Worm (Caenorhabditis elegans) whole organism, L3 larva: ENCODE data around the gene frpr-9.
A peak's percentile ranks its signal among the peaks of the same experiment; 100 is the strongest.

Experiments used
- ZK546.5 ChIP-seq: sonication (generic microtip); optimal IDR thresholded peaks from 2 replicates; lab custom pipeline; 2017; ENCODE audit warnings: missing biosample characterization, missing genetic modification characterization
- aly-2 ChIP-seq: fragments of 150-350 bp; optimal IDR thresholded peaks from 2 replicates; lab custom pipeline; 2014; ENCODE audit warnings: missing biosample characterization, missing genetic modification characterization
- ama-1 ChIP-seq: fragments of 150-350 bp; optimal IDR thresholded peaks from 2 replicates; lab custom pipeline; 2018
- ceh-16 ChIP-seq: sonication (generic microtip); optimal IDR thresholded peaks from 2 replicates; lab custom pipeline; 2017; ENCODE audit warnings: missing biosample characterization, missing genetic modification characterization
- ceh-28 ChIP-seq: fragments of 150-350 bp; optimal IDR thresholded peaks from 2 replicates; lab custom pipeline; 2014; ENCODE audit warnings: missing biosample characterization, missing genetic modification reagents, missing genetic modification characterization
- ceh-82 ChIP-seq: fragments of 150-350 bp; optimal IDR thresholded peaks from 2 replicates; lab custom pipeline; 2014; ENCODE audit warnings: missing biosample characterization, missing genetic modification characterization
- ceh-9 ChIP-seq: sonication (generic microtip); optimal IDR thresholded peaks from 2 replicates; lab custom pipeline; 2018; ENCODE audit warnings: missing biosample characterization, missing genetic modification characterization
- daf-12 ChIP-seq: fragments of 150-350 bp; optimal IDR thresholded peaks from 2 replicates; lab custom pipeline; 2014; ENCODE audit warnings: missing biosample characterization, missing genetic modification reagents, missing genetic modification characterization
- egl-27 ChIP-seq: sonication (generic microtip); optimal IDR thresholded peaks from 4 replicates; lab custom pipeline; 2017; ENCODE audit warnings: missing biosample characterization, missing genetic modification reagents, missing genetic modification characterization
- egl-5 ChIP-seq: fragments of 150-350 bp; optimal IDR thresholded peaks from 2 replicates; lab custom pipeline; 2017; ENCODE audit warnings: missing biosample characterization, missing genetic modification reagents, missing genetic modification characterization, inconsistent platforms
- elt-1 ChIP-seq: fragments of 150-350 bp; optimal IDR thresholded peaks from 2 replicates; lab custom pipeline; 2014; ENCODE audit warnings: missing biosample characterization, missing genetic modification characterization
- elt-2 ChIP-seq: sonication (generic microtip); optimal IDR thresholded peaks from 2 replicates; lab custom pipeline; 2016; ENCODE audit warnings: missing genetic modification reagents, mild to moderate bottlenecking, missing genetic modification characterization, missing compliant biosample characterization
- elt-3 ChIP-seq, 3 experiments: fragments of 150-350 bp in 1 of 3; sonication (generic microtip) in 2 of 3; optimal IDR thresholded peaks; 2 replicates in 2 of 3; 4 replicates in 1 of 3; lab custom pipeline; 2014 to 2017; ENCODE audit warnings: missing biosample characterization in 3 of 3, missing genetic modification characterization in 3 of 3
- eor-1 ChIP-seq, 2 experiments: fragments of 150-350 bp; optimal IDR thresholded peaks; 2 replicates each; lab custom pipeline; 2014 to 2018; ENCODE audit warnings: missing biosample characterization in 2 of 2, missing genetic modification characterization in 2 of 2
- fkh-10 ChIP-seq: sonication (generic microtip); optimal IDR thresholded peaks from 2 replicates; lab custom pipeline; 2017; ENCODE audit warnings: missing biosample characterization, missing genetic modification reagents, missing genetic modification characterization
- fkh-2 ChIP-seq: fragments of 150-350 bp; optimal IDR thresholded peaks from 2 replicates; lab custom pipeline; 2014; ENCODE audit warnings: missing biosample characterization, missing genetic modification reagents, missing genetic modification characterization
- fos-1 ChIP-seq: fragments of 150-350 bp; optimal IDR thresholded peaks from 2 replicates; lab custom pipeline; 2014; ENCODE audit warnings: missing biosample characterization, missing genetic modification characterization
- hmg-11 ChIP-seq: sonication (generic microtip); optimal IDR thresholded peaks from 2 replicates; lab custom pipeline; 2016; ENCODE audit warnings: missing genetic modification characterization, missing compliant biosample characterization
- jun-1 ChIP-seq: fragments of 150-350 bp; optimal IDR thresholded peaks from 2 replicates; lab custom pipeline; 2014; ENCODE audit warnings: missing biosample characterization, missing genetic modification reagents, missing genetic modification characterization
- lin-15B ChIP-seq: fragments of 150-350 bp; optimal IDR thresholded peaks from 2 replicates; lab custom pipeline; 2014; ENCODE audit warnings: missing biosample characterization, missing genetic modification characterization
- lsy-12 ChIP-seq: sonication (generic microtip); optimal IDR thresholded peaks from 2 replicates; lab custom pipeline; 2016; ENCODE audit warnings: mild to moderate bottlenecking, missing genetic modification characterization, missing compliant biosample characterization
- mdl-1 ChIP-seq: fragments of 150-350 bp; optimal IDR thresholded peaks from 2 replicates; lab custom pipeline; 2014; ENCODE audit warnings: missing biosample characterization, missing genetic modification characterization
- mml-1 ChIP-seq: fragments of 150-350 bp; sonication (generic microtip); optimal IDR thresholded peaks from 3 replicates; lab custom pipeline; 2014; ENCODE audit warnings: missing biosample characterization, missing genetic modification characterization
- nfya-1 ChIP-seq: sonication (generic microtip); optimal IDR thresholded peaks from 2 replicates; lab custom pipeline; 2017; ENCODE audit warnings: missing genetic modification characterization, mild to moderate bottlenecking, missing compliant biosample characterization, antibody characterized with exemption, moderate library complexity; ENCODE audit not compliant: insufficient read depth
- nhr-11 ChIP-seq: fragments of 150-350 bp; optimal IDR thresholded peaks from 2 replicates; lab custom pipeline; 2014; ENCODE audit warnings: missing biosample characterization, missing genetic modification characterization
- nhr-12 ChIP-seq: fragments of 150-350 bp; optimal IDR thresholded peaks from 2 replicates; lab custom pipeline; 2014; ENCODE audit warnings: missing biosample characterization, missing genetic modification characterization
- nhr-23 ChIP-seq: fragments of 150-350 bp; optimal IDR thresholded peaks from 2 replicates; lab custom pipeline; 2014; ENCODE audit warnings: missing biosample characterization, missing genetic modification reagents, missing genetic modification characterization
- nhr-237 ChIP-seq: fragments of 150-350 bp; optimal IDR thresholded peaks from 2 replicates; lab custom pipeline; 2014; ENCODE audit warnings: missing biosample characterization, missing genetic modification characterization
- nhr-25 ChIP-seq: sonication (generic microtip); optimal IDR thresholded peaks from 2 replicates; lab custom pipeline; 2017; ENCODE audit warnings: missing biosample characterization, missing genetic modification characterization
- nhr-28 ChIP-seq: fragments of 150-350 bp; optimal IDR thresholded peaks from 2 replicates; lab custom pipeline; 2014; ENCODE audit warnings: missing biosample characterization, missing genetic modification characterization
- nhr-43 ChIP-seq: sonication (generic microtip); optimal IDR thresholded peaks from 2 replicates; lab custom pipeline; 2016; ENCODE audit warnings: mild to moderate bottlenecking, missing genetic modification characterization, missing compliant biosample characterization; ENCODE audit not compliant: poor library complexity, severe bottlenecking
- nhr-67 ChIP-seq: fragments of 150-350 bp; optimal IDR thresholded peaks from 2 replicates; lab custom pipeline; 2014; ENCODE audit warnings: missing biosample characterization, missing genetic modification characterization
- nhr-76 ChIP-seq: fragments of 150-350 bp; sonication (generic microtip); optimal IDR thresholded peaks from 5 replicates; lab custom pipeline; 2014; ENCODE audit warnings: missing biosample characterization, missing genetic modification characterization
- nhr-77 ChIP-seq: fragments of 150-350 bp; optimal IDR thresholded peaks from 2 replicates; lab custom pipeline; 2014; ENCODE audit warnings: missing biosample characterization, missing genetic modification characterization
- pha-4 ChIP-seq: fragments of 150-350 bp; optimal IDR thresholded peaks from 2 replicates; lab custom pipeline; 2014; ENCODE audit warnings: missing biosample characterization, missing genetic modification reagents, missing genetic modification characterization
- pqm-1 ChIP-seq: fragments of 150-350 bp; optimal IDR thresholded peaks from 2 replicates; lab custom pipeline; 2017; ENCODE audit warnings: missing biosample characterization, missing genetic modification characterization, inconsistent platforms
- skn-1 ChIP-seq: fragments of 150-350 bp; optimal IDR thresholded peaks from 2 replicates; lab custom pipeline; 2014; ENCODE audit warnings: missing biosample characterization, missing genetic modification characterization
- snpc-4 ChIP-seq: fragments of 150-350 bp; optimal IDR thresholded peaks from 2 replicates; lab custom pipeline; 2014; ENCODE audit warnings: missing biosample characterization, missing genetic modification characterization
- tbx-2 ChIP-seq: sonication (generic microtip); optimal IDR thresholded peaks from 2 replicates; lab custom pipeline; 2016; ENCODE audit warnings: mild to moderate bottlenecking, missing genetic modification characterization, missing compliant biosample characterization
- unc-39 ChIP-seq: sonication (generic microtip); optimal IDR thresholded peaks from 4 replicates; lab custom pipeline; 2017; ENCODE audit warnings: missing biosample characterization, missing genetic modification characterization
- unc-62 ChIP-seq: fragments of 150-350 bp; sonication (generic microtip); optimal IDR thresholded peaks from 4 replicates; lab custom pipeline; 2014; ENCODE audit warnings: missing biosample characterization, missing genetic modification reagents, missing genetic modification characterization
- zag-1 ChIP-seq: fragments of 150-350 bp; optimal IDR thresholded peaks from 2 replicates; lab custom pipeline; 2014; ENCODE audit warnings: missing biosample characterization, missing genetic modification characterization
- ztf-11 ChIP-seq: fragments of 150-350 bp; optimal IDR thresholded peaks from 2 replicates; lab custom pipeline; 2014; ENCODE audit warnings: missing biosample characterization, missing genetic modification characterization
- ztf-4 ChIP-seq: fragments of 150-350 bp; optimal IDR thresholded peaks from 2 replicates; lab custom pipeline; 2014; ENCODE audit warnings: missing biosample characterization, missing genetic modification characterization

The frpr-9 gene

ce11 chrV:11030675-11031074 lies 38.8 kb downstream of the frpr-9 start:
- TF ChIP-seq unc-39 (tag; lab: Kevin White, UChicago), result no peak
- TF ChIP-seq nhr-237 (tag; lab: Kevin White, UChicago), result no peak
- TF ChIP-seq nhr-76 (tag; lab: Kevin White, UChicago), result no peak
- TF ChIP-seq egl-27 (tag; lab: Kevin White, UChicago), result no peak
- TF ChIP-seq mdl-1 (tag; lab: Kevin White, UChicago), result no peak
- no peak for TF ChIP-seq aly-2 (tag; lab: Kevin White, UChicago)
- TF ChIP-seq nhr-11 (tag; lab: Kevin White, UChicago), result no peak
- TF ChIP-seq fkh-10 (GFP tag; lab: Kevin White, UChicago), result no peak
- TF ChIP-seq elt-2 (tag; lab: Kevin White, UChicago), result no peak
- TF ChIP-seq nhr-12 (tag; lab: Kevin White, UChicago), result no peak
- TF ChIP-seq ceh-82 (tag; lab: Kevin White, UChicago), result no peak
- TF ChIP-seq nhr-25 (tag; lab: Kevin White, UChicago), result no peak
- TF ChIP-seq snpc-4 (tag; lab: Kevin White, UChicago), result no peak
- no peak for TF ChIP-seq nhr-67 (tag; lab: Kevin White, UChicago)
- no peak for TF ChIP-seq nhr-77
- TF ChIP-seq, all 47 proteins: peak for 0

- TF ChIP-seq nhr-25 (tag; lab: Kevin White, UChicago) (no peak), ceh-9 (tag; lab: Kevin White, UChicago) (no peak), ZK546.5 (no peak), lsy-12 (tag; lab: Kevin White, UChicago) (no peak), tbx-2 (tag; lab: Kevin White, UChicago) (no peak), pha-4 (tag; lab: Kevin White, UChicago) (no peak), eor-1 (tag; optimal IDR thresholded peaks at IDR 0.05; lab: Kevin White, UChicago) (no peak), nhr-23 (tag; lab: Kevin White, UChicago) (no peak), egl-27 (tag; lab: Kevin White, UChicago) (no peak)
- TF ChIP-seq, all 47 proteins: peak for 0
Measured at ce11 chrV:11033241-11033640, 41.4 kb downstream of the frpr-9 start.

ce11 chrV:11034748-11035147 lies 42.9 kb downstream of the frpr-9 start, which contains the start of gene pptr-2:
Gene pptr-2 (minus strand): TSS chrV:11034931.
- TF ChIP-seq ceh-28 (tag; lab: Kevin White, UChicago) (no peak), nfya-1 (tag; lab: Kevin White, UChicago) (peak; percentile 21)

- TF ChIP-seq daf-12 (tag; lab: Kevin White, UChicago) (no peak), ceh-28 (tag; lab: Kevin White, UChicago) (peak; percentile 34), eor-1 (tag; optimal IDR thresholded peaks at IDR 0.05; lab: Kevin White, UChicago) (no peak), mml-1 (tag; lab: Kevin White, UChicago) (no peak), elt-2 (tag; lab: Kevin White, UChicago) (peak; percentile 64), nhr-77 (no peak), unc-39 (tag; lab: Kevin White, UChicago) (no peak), tbx-2 (tag; lab: Kevin White, UChicago) (no peak), nhr-28 (tag; lab: Kevin White, UChicago) (no peak), ama-1 (no peak), nhr-25 (tag; lab: Kevin White, UChicago) (peak; percentile 40), elt-1 (tag; lab: Kevin White, UChicago) (no peak), fos-1 (tag; lab: Kevin White, UChicago) (no peak), nhr-23 (tag; lab: Kevin White, UChicago) (peak; percentile 70), mdl-1 (tag; lab: Kevin White, UChicago) (no peak), ztf-11 (tag; lab: Kevin White, UChicago) (no peak), lin-15B (tag; lab: Kevin White, UChicago) (peak; percentile 85), lsy-12 (tag; lab: Kevin White, UChicago) (peak; percentile 28), zag-1 (tag; lab: Kevin White, UChicago) (no peak), snpc-4 (tag; lab: Kevin White, UChicago) (no peak), ceh-16 (tag; lab: Kevin White, UChicago) (no peak), nhr-43 (tag; lab: Kevin White, UChicago) (peak; percentile 62), jun-1 (peak; percentile 8), hmg-11 (tag; lab: Kevin White, UChicago) (peak; percentile 78), egl-5 (peak; percentile 72), unc-62 (peak; percentile 49), skn-1 (tag; lab: Kevin White, UChicago) (no peak), nhr-67 (tag; lab: Kevin White, UChicago) (no peak), pqm-1 (tag; lab: Kevin White, UChicago) (peak; percentile 28), egl-27 (tag; lab: Kevin White, UChicago) (no peak), nhr-11 (tag; lab: Kevin White, UChicago) (peak; percentile 24), nhr-12 (tag; lab: Kevin White, UChicago) (no peak), nfya-1 (tag; lab: Kevin White, UChicago) (peak; percentile 73), ztf-4 (tag; lab: Kevin White, UChicago) (no peak), elt-3 (tag; optimal IDR thresholded peaks at IDR 0.05; lab: Kevin White, UChicago) (no peak), pha-4 (tag; lab: Kevin White, UChicago) (peak; percentile 82), fkh-2 (tag; lab: Kevin White, UChicago) (no peak), fkh-10 (GFP tag; lab: Kevin White, UChicago) (peak; percentile 7)
Measured at ce11 chrV:11039379-11039954, 47.6 kb downstream of the frpr-9 start, which contains the start of gene pak-2. Gene pak-2 (minus strand): TSS chrV:11039429.
